Worm (Caenorhabditis elegans) whole organism, L2 larva: Measurements from ENCODE around the gene atf-2.

Source experiments
- R02D3.7 ChIP-seq: fragments of 150-350 bp; optimal IDR thresholded peaks from 2 replicates; lab custom pipeline; 2014; ENCODE audit warnings: missing biosample characterization, missing genetic modification characterization
- nhr-25 ChIP-seq: fragments of 150-350 bp; sonication (generic microtip); optimal IDR thresholded peaks from 3 replicates; lab custom pipeline; 2014; ENCODE audit warnings: missing biosample characterization, missing genetic modification characterization
- unc-39 ChIP-seq: fragments of 150-350 bp; optimal IDR thresholded peaks from 2 replicates; lab custom pipeline; 2014; ENCODE audit warnings: missing biosample characterization, missing genetic modification characterization
- unc-62 ChIP-seq: fragments of 150-350 bp; optimal IDR thresholded peaks from 2 replicates; lab custom pipeline; 2014; ENCODE audit warnings: missing biosample characterization, missing genetic modification reagents, missing genetic modification characterization

- TF ChIP-seq unc-62 (no peak), unc-39 (no peak), nhr-25 (tag; lab: Kevin White, UChicago) (no peak), R02D3.7 (tag; lab: Kevin White, UChicago) (no peak)
Observed at ce11 chrII:8714913-8715447, 36.8 kb upstream of the atf-2 start, which contains the start of the genes rab-21 and T01B7.13.
